Worm (Caenorhabditis elegans) whole organism, midembryonic: Measurements from ENCODE around the gene set-3.

Experiments
- T22C8.4 ChIP-seq: fragments of 200-800 bp; sonication (Bioruptor generic); IDR thresholded peaks from 2 replicates; pipeline ENCODE4 v1.3.6; 2022; ENCODE audit warnings: missing genetic modification characterization, missing compliant biosample characterization
- cog-1 ChIP-seq: sonication (generic microtip); optimal IDR thresholded peaks from 2 replicates; lab custom pipeline; 2016; ENCODE audit warnings: missing genetic modification characterization, missing compliant biosample characterization
- flt-1 ChIP-seq: fragments of 200-800 bp; sonication (Bioruptor generic); IDR thresholded peaks from 2 replicates; pipeline ENCODE4 v1.3.6; 2022; ENCODE audit warnings: missing genetic modification characterization, missing compliant biosample characterization
- klf-2 ChIP-seq: fragments of 200-800 bp; sonication (Bioruptor generic); conservative IDR thresholded peaks from 2 replicates; pipeline ENCODE4 v1.3.6; 2022; ENCODE audit warnings: missing genetic modification reagents, missing genetic modification characterization, missing compliant biosample characterization
- med-1 ChIP-seq: sonication (generic microtip); optimal IDR thresholded peaks from 2 replicates; lab custom pipeline; 2017; ENCODE audit warnings: missing genetic modification characterization, mild to moderate bottlenecking, missing compliant biosample characterization, antibody characterized with exemption, missing genetic modification reagents; ENCODE audit not compliant: insufficient read depth
- ref-1 ChIP-seq: fragments of 200-800 bp; sonication (Bioruptor generic); conservative IDR thresholded peaks from 2 replicates; pipeline ENCODE4 v1.3.6; 2022; ENCODE audit warnings: missing genetic modification reagents, missing genetic modification characterization, missing compliant biosample characterization
- ztf-29 ChIP-seq: fragments of 200-800 bp; sonication (Bioruptor generic); IDR thresholded peaks from 2 replicates; pipeline ENCODE4 v1.3.6; 2022; ENCODE audit warnings: missing genetic modification reagents, missing genetic modification characterization, missing compliant biosample characterization

ce11 chrIII:9689377-9689776, 5.0 kb downstream of the set-3 start:
- TF ChIP-seq T22C8.4: no peak
- TF ChIP-seq klf-2 (GFP tag; lab: Robert Waterston, UW): no peak
- TF ChIP-seq ztf-29 (GFP tag; lab: Robert Waterston, UW): no peak
- TF ChIP-seq med-1 (GFP tag; lab: Kevin White, UChicago): no peak
- TF ChIP-seq cog-1: no peak
- TF ChIP-seq ref-1 (GFP tag; lab: Robert Waterston, UW): no peak
- TF ChIP-seq flt-1 (GFP tag; lab: Robert Waterston, UW): no peak
